Worm (Caenorhabditis elegans) whole organism, young adult: Measurements from ENCODE around the gene elt-4.

Experiments used
- D2030.7 ChIP-seq: fragments of 200-800 bp; sonication (Bioruptor generic); IDR thresholded peaks from 2 replicates; pipeline ENCODE4 v1.3.6; 2022; ENCODE audit warnings: missing genetic modification reagents, missing genetic modification characterization, missing compliant biosample characterization
- F52B5.7 ChIP-seq: sonication (generic microtip); optimal IDR thresholded peaks from 2 replicates; lab custom pipeline; 2016; ENCODE audit warnings: mild to moderate bottlenecking, missing genetic modification characterization, missing compliant biosample characterization
- Y95B8A.8 ChIP-seq: fragments of 200-800 bp; sonication (Bioruptor generic); IDR thresholded peaks from 2 replicates; pipeline ENCODE4 v1.3.6; 2022; ENCODE audit warnings: missing genetic modification reagents, missing genetic modification characterization, missing compliant biosample characterization
- ama-1 ChIP-seq, 3 experiments: fragments of 150-350 bp in 1 of 3; sonication (generic microtip) in 2 of 3; optimal IDR thresholded peaks; 2 replicates each; lab custom pipeline; 2014 to 2018; ENCODE audit warnings: missing biosample characterization in 2 of 3, missing genetic modification characterization in 2 of 3, missing genetic modification reagents in 2 of 3
- bed-1 ChIP-seq: fragments of 200-800 bp; sonication (Bioruptor generic); IDR thresholded peaks from 2 replicates; pipeline ENCODE4 v1.3.6; 2022; ENCODE audit warnings: missing genetic modification reagents, missing genetic modification characterization, missing compliant biosample characterization
- hlh-12 ChIP-seq: sonication (generic microtip); optimal IDR thresholded peaks from 2 replicates; lab custom pipeline; 2016; ENCODE audit warnings: missing genetic modification characterization, missing compliant biosample characterization
- lag-1 ChIP-seq: fragments of 200-800 bp; sonication (Bioruptor generic); IDR thresholded peaks from 2 replicates; pipeline ENCODE4 v1.3.6; 2022; ENCODE audit warnings: missing genetic modification reagents, missing genetic modification characterization, missing compliant biosample characterization
- madf-8 ChIP-seq: fragments of 200-800 bp; sonication (Bioruptor generic); conservative IDR thresholded peaks from 2 replicates; pipeline ENCODE4 v1.3.6; 2022; ENCODE audit warnings: missing genetic modification reagents, missing genetic modification characterization, missing compliant biosample characterization
- nhr-90 ChIP-seq: sonication (generic microtip); optimal IDR thresholded peaks from 2 replicates; lab custom pipeline; 2016; ENCODE audit warnings: missing genotype, mild to moderate bottlenecking, missing genetic modification characterization, missing compliant biosample characterization
- snpc-1.3 ChIP-seq: sonication (generic microtip); optimal IDR thresholded peaks from 2 replicates; lab custom pipeline; 2017; ENCODE audit warnings: missing genetic modification characterization, mild to moderate bottlenecking, missing compliant biosample characterization, antibody characterized with exemption, moderate library complexity, missing genotype, missing genetic modification reagents; ENCODE audit not compliant: insufficient read depth
- snpc-4 ChIP-seq, 5 experiments: fragments of 150-350 bp in 1 of 5; sonication (generic microtip) in 4 of 5; optimal IDR thresholded peaks; 2 replicates each; lab custom pipeline; 2014 to 2018; ENCODE audit warnings: missing genetic modification characterization in 5 of 5, missing biosample characterization in 3 of 5, antibody characterized with exemption in 2 of 5, mild to moderate bottlenecking in 2 of 5, missing compliant biosample characterization in 2 of 5, missing genotype in 2 of 5, moderate library complexity in 2 of 5, missing genetic modification reagents in 1 of 5
- ztf-6 ChIP-seq: fragments of 200-800 bp; sonication (Bioruptor generic); IDR thresholded peaks from 2 replicates; pipeline ENCODE4 v1.3.6; 2022; ENCODE audit warnings: missing genetic modification reagents, missing genetic modification characterization, missing compliant biosample characterization

DNA sequence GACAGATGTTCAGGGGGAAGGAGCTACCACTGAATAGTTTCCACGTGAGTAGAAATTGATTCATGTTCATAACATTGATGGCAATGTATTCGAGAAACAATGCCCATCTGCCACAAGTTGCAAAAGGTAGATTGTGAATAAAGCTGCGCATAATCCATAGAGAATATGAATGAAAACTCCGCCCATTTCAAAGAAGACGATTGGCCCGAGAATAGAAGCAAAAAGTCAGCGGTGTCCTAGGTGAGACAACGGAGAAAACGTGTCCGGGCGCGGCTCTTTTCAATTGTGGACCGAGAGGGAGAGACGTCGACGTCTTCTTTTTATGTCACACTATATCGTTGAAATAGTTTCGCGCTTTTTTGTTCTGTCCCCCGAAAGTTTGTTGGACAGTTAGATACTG, 24.3 kb downstream of the elt-4 start, which contains the start of gene vab-3:
- TF ChIP-seq snpc-1.3: no peak
- TF ChIP-seq F52B5.7 (tag; lab: Kevin White, UChicago): no peak
- TF ChIP-seq ztf-6 (GFP tag; lab: Robert Waterston, UW): no peak
- no peak for TF ChIP-seq nhr-90
- TF ChIP-seq snpc-4 (GFP tag; optimal IDR thresholded peaks at IDR 0.05; lab: Kevin White, UChicago): no peak
- TF ChIP-seq snpc-4 (tag; optimal IDR thresholded peaks at IDR 0.05; lab: Kevin White, UChicago): no peak
- no peak for TF ChIP-seq hlh-12 (tag; lab: Kevin White, UChicago)
- TF ChIP-seq ama-1 (optimal IDR thresholded peaks at IDR 0.05; lab: Kevin White, UChicago): no peak
- no peak for TF ChIP-seq ama-1 (GFP tag; optimal IDR thresholded peaks at IDR 0.05; lab: Kevin White, UChicago)
- no peak for TF ChIP-seq lag-1 (GFP tag; lab: Robert Waterston, UW)
- TF ChIP-seq D2030.7: no peak
- no peak for TF ChIP-seq Y95B8A.8 (GFP tag; lab: Robert Waterston, UW)
- TF ChIP-seq bed-1 (GFP tag; lab: Robert Waterston, UW): no peak
- TF ChIP-seq madf-8: no peak
